Fruit fly (Drosophila melanogaster) whole organism, embryonic: ENCODE measurements around the gene CG15725.

Source experiments
- ATbp ChIP-seq: fragments of 200-800 bp; sonication (Bioruptor generic); optimal IDR thresholded peaks from 2 replicates; lab custom pipeline; 2017; ENCODE audit warnings: missing biosample characterization, mild to moderate bottlenecking, missing genetic modification characterization, missing genetic modification reagents
- CG10366 ChIP-seq: fragments of 200-800 bp; sonication (Bioruptor generic); IDR thresholded peaks from 2 replicates; pipeline ENCODE4 v1.3.6; 2022; ENCODE audit warnings: missing biosample characterization, missing genetic modification characterization
- CG10565 ChIP-seq: fragments of 200-800 bp; sonication (Bioruptor generic); optimal IDR thresholded peaks from 3 replicates; lab custom pipeline; 2016; ENCODE audit warnings: missing biosample characterization, mild to moderate bottlenecking, missing genetic modification characterization
- CG11723 ChIP-seq: fragments of 200-800 bp; sonication (Bioruptor generic); optimal IDR thresholded peaks from 2 replicates; lab custom pipeline; 2017; ENCODE audit warnings: missing biosample characterization, mild to moderate bottlenecking, missing genetic modification characterization
- CG13624 ChIP-seq: fragments of 200-800 bp; sonication (Bioruptor generic); optimal IDR thresholded peaks from 2 replicates; lab custom pipeline; 2016; ENCODE audit warnings: missing biosample characterization, missing genetic modification characterization
- CG15011 ChIP-seq: fragments of 200-800 bp; sonication (Bioruptor generic); optimal IDR thresholded peaks from 3 replicates; lab custom pipeline; 2018; ENCODE audit warnings: missing biosample characterization, mild to moderate bottlenecking, missing genetic modification characterization
- CG15479 ChIP-seq: fragments of 200-800 bp; sonication (Bioruptor generic); optimal IDR thresholded peaks from 3 replicates; lab custom pipeline; 2019; ENCODE audit warnings: missing biosample characterization, mild to moderate bottlenecking, missing genetic modification characterization, moderate library complexity
- CG2199 ChIP-seq: fragments of 200-800 bp; sonication (Bioruptor generic); IDR thresholded peaks from 3 replicates; pipeline ENCODE4 v1.3.6; 2022; ENCODE audit warnings: missing biosample characterization, missing genetic modification characterization
- CG31224 ChIP-seq: fragments of 200-800 bp; sonication (Bioruptor generic); IDR thresholded peaks from 2 replicates; pipeline ENCODE4 v1.3.6; 2022; ENCODE audit warnings: missing biosample characterization, missing genetic modification characterization
- CG31388 ChIP-seq: fragments of 200-800 bp; sonication (Bioruptor generic); optimal IDR thresholded peaks from 2 replicates; lab custom pipeline; 2016; ENCODE audit warnings: missing biosample characterization, missing genetic modification characterization
- CG34224 ChIP-seq: fragments of 200-800 bp; sonication (Bioruptor generic); IDR thresholded peaks from 3 replicates; pipeline ENCODE4 v1.3.6; 2022; ENCODE audit warnings: missing biosample characterization, missing genetic modification characterization; ENCODE audit not compliant: partially characterized antibody
- CG4730 ChIP-seq: fragments of 200-800 bp; sonication (Bioruptor generic); IDR thresholded peaks from 2 replicates; pipeline ENCODE4 v1.3.6; 2022; ENCODE audit warnings: missing biosample characterization, missing genetic modification characterization
- CG6765 ChIP-seq: fragments of 200-800 bp; sonication (Bioruptor generic); optimal IDR thresholded peaks from 3 replicates; lab custom pipeline; 2017; ENCODE audit warnings: missing biosample characterization, mild to moderate bottlenecking, missing genetic modification characterization
- CG7987 ChIP-seq: fragments of 200-800 bp; sonication (Bioruptor generic); optimal IDR thresholded peaks from 2 replicates; lab custom pipeline; 2018; ENCODE audit warnings: missing biosample characterization, mild to moderate bottlenecking, missing genetic modification characterization, moderate library complexity
- CG8478 ChIP-seq: fragments of >200 bp; optimal IDR thresholded peaks from 2 replicates; lab custom pipeline; 2018
- CG9215 ChIP-seq: fragments of 200-800 bp; sonication (Bioruptor generic); IDR thresholded peaks from 2 replicates; pipeline ENCODE4 v1.3.6; 2022; ENCODE audit warnings: missing biosample characterization, missing genetic modification characterization
- CG9797 ChIP-seq: fragments of 200-800 bp; sonication (Bioruptor generic); optimal IDR thresholded peaks from 3 replicates; lab custom pipeline; 2018; ENCODE audit warnings: missing biosample characterization, mild to moderate bottlenecking, missing genetic modification characterization
- Camta ChIP-seq: fragments of 200-800 bp; sonication (Bioruptor generic); optimal IDR thresholded peaks from 2 replicates; lab custom pipeline; 2016; ENCODE audit warnings: missing biosample characterization, missing genetic modification characterization
- D ChIP-seq, 2 experiments: fragments of 200-800 bp in 1 of 2; fragments of >200 bp in 1 of 2; sonication (Bioruptor generic) in 1 of 2; optimal IDR thresholded peaks; 2 replicates in 1 of 2; 3 replicates in 1 of 2; lab custom pipeline; 2017; ENCODE audit warnings: mild to moderate bottlenecking in 1 of 2, missing biosample characterization in 1 of 2, missing genetic modification characterization in 1 of 2, missing genetic modification reagents in 1 of 2
- Dad ChIP-seq: fragments of 200-800 bp; sonication (Bioruptor generic); optimal IDR thresholded peaks from 3 replicates; lab custom pipeline; 2016; ENCODE audit warnings: missing biosample characterization, missing genetic modification characterization
- Dp ChIP-seq: fragments of 200-800 bp; sonication (Bioruptor generic); optimal IDR thresholded peaks from 2 replicates; lab custom pipeline; 2018; ENCODE audit warnings: missing biosample characterization, mild to moderate bottlenecking, missing genetic modification characterization, moderate library complexity
- Lhr ChIP-seq: fragments of 200-800 bp; sonication (Bioruptor generic); optimal IDR thresholded peaks from 3 replicates; lab custom pipeline; 2017; ENCODE audit warnings: mild to moderate bottlenecking, missing biosample characterization, missing genetic modification reagents, missing genetic modification characterization
- MTF-1 ChIP-seq: fragments of 200-800 bp; sonication (Bioruptor generic); optimal IDR thresholded peaks from 2 replicates; lab custom pipeline; 2018; ENCODE audit warnings: missing biosample characterization, mild to moderate bottlenecking, missing genetic modification characterization, borderline replicate concordance
- Myb ChIP-seq: fragments of 200-800 bp; sonication (Bioruptor generic); optimal IDR thresholded peaks from 2 replicates; lab custom pipeline; 2016; ENCODE audit warnings: missing biosample characterization, missing genetic modification characterization
- Nf-YC ChIP-seq: fragments of 200-800 bp; optimal IDR thresholded peaks from 3 replicates; lab custom pipeline; 2019; ENCODE audit warnings: missing biosample characterization, mild to moderate bottlenecking, missing genetic modification characterization, moderate library complexity
- Oaz ChIP-seq: fragments of 200-800 bp; sonication (Bioruptor generic); IDR thresholded peaks from 2 replicates; pipeline ENCODE4 v1.3.6; 2022; ENCODE audit warnings: missing biosample characterization, missing genetic modification characterization
- Opbp ChIP-seq: fragments of 200-800 bp; sonication (Bioruptor generic); IDR thresholded peaks from 3 replicates; pipeline ENCODE4 v1.3.6; 2022; ENCODE audit warnings: missing biosample characterization, missing genetic modification characterization; ENCODE audit not compliant: partially characterized antibody
- YL-1 ChIP-seq: fragments of 200-800 bp; sonication (Bioruptor generic); optimal IDR thresholded peaks from 3 replicates; lab custom pipeline; 2017; ENCODE audit warnings: missing biosample characterization, mild to moderate bottlenecking, missing genetic modification characterization
- amos ChIP-seq: fragments of 200-800 bp; sonication (Bioruptor generic); IDR thresholded peaks from 2 replicates; pipeline ENCODE4 v1.3.6; 2022; ENCODE audit warnings: missing biosample characterization, missing genetic modification characterization; ENCODE audit not compliant: partially characterized antibody
- btn ChIP-seq: fragments of 200-800 bp; sonication (Bioruptor generic); optimal IDR thresholded peaks from 2 replicates; lab custom pipeline; 2016; ENCODE audit warnings: missing biosample characterization, missing genetic modification characterization
- dati ChIP-seq: fragments of 200-800 bp; sonication (Bioruptor generic); IDR thresholded peaks from 2 replicates; pipeline ENCODE4 v1.3.6; 2022; ENCODE audit warnings: missing biosample characterization, missing genetic modification characterization
- dimm ChIP-seq: fragments of 200-800 bp; sonication (Bioruptor generic); IDR thresholded peaks from 2 replicates; pipeline ENCODE4 v1.3.6; 2022; ENCODE audit warnings: missing biosample characterization, missing genetic modification characterization
- esg ChIP-seq: fragments of 200-800 bp; sonication (Bioruptor generic); conservative IDR thresholded peaks from 2 replicates; pipeline ENCODE4 v1.3.6; 2022; ENCODE audit warnings: missing biosample characterization, missing genetic modification characterization
- eve ChIP-seq, 2 experiments: fragments of >200 bp; optimal IDR thresholded peaks; 2 replicates each; lab custom pipeline; 2017; ENCODE audit warnings: missing biosample characterization in 2 of 2, missing genetic modification characterization in 2 of 2
- fd102C ChIP-seq: fragments of 200-800 bp; sonication (Bioruptor generic); optimal IDR thresholded peaks from 2 replicates; lab custom pipeline; 2018; ENCODE audit warnings: missing biosample characterization, mild to moderate bottlenecking, missing genetic modification characterization, moderate library complexity
- gfzf ChIP-seq: fragments of 200-800 bp; sonication (Bioruptor generic); optimal IDR thresholded peaks from 2 replicates; lab custom pipeline; 2016; ENCODE audit warnings: missing biosample characterization, mild to moderate bottlenecking, missing genetic modification characterization, moderate library complexity
- grn ChIP-seq: fragments of 200-800 bp; sonication (Bioruptor generic); optimal IDR thresholded peaks from 3 replicates; lab custom pipeline; 2017; ENCODE audit warnings: missing biosample characterization, missing genetic modification characterization
- ham ChIP-seq: fragments of 200-800 bp; sonication (Bioruptor generic); IDR thresholded peaks from 2 replicates; pipeline ENCODE4 v1.3.6; 2022; ENCODE audit warnings: missing biosample characterization, missing genetic modification characterization
- hkb ChIP-seq, 2 experiments: fragments of 200-800 bp in 1 of 2; fragments of >200 bp in 1 of 2; sonication (Bioruptor generic) in 1 of 2; IDR thresholded peaks in 1 of 2; optimal IDR thresholded peaks in 1 of 2; 2 replicates each; pipeline versions ENCODE4 v1.3.6 to Lab custom; 2017 to 2022; ENCODE audit warnings: missing biosample characterization in 1 of 2, missing genetic modification characterization in 1 of 2
- hth ChIP-seq: fragments of >200 bp; optimal IDR thresholded peaks from 2 replicates; lab custom pipeline; 2017; ENCODE audit warnings: inconsistent platforms
- inv ChIP-seq: fragments of 200-800 bp; sonication (Bioruptor generic); IDR thresholded peaks from 2 replicates; pipeline ENCODE4 v1.3.6; 2022; ENCODE audit warnings: missing biosample characterization, missing genetic modification characterization; ENCODE audit not compliant: partially characterized antibody
- kah ChIP-seq: fragments of 200-800 bp; sonication (Bioruptor generic); optimal IDR thresholded peaks from 2 replicates; lab custom pipeline; 2018; ENCODE audit warnings: missing biosample characterization, mild to moderate bottlenecking, missing genetic modification characterization
- mam ChIP-seq: fragments of 200-800 bp; sonication (Bioruptor generic); optimal IDR thresholded peaks from 3 replicates; lab custom pipeline; 2016; ENCODE audit warnings: missing biosample characterization, missing genetic modification characterization
- pho ChIP-seq: fragments of 200-800 bp; sonication (Bioruptor generic); optimal IDR thresholded peaks from 2 replicates; lab custom pipeline; 2016; ENCODE audit warnings: missing biosample characterization, missing genetic modification characterization
- ro ChIP-seq: fragments of 200-800 bp; sonication (Bioruptor generic); IDR thresholded peaks from 2 replicates; pipeline ENCODE4 v1.3.6; 2022; ENCODE audit warnings: missing biosample characterization, missing genetic modification characterization
- shn ChIP-seq: fragments of 200-800 bp; sonication (Bioruptor generic); optimal IDR thresholded peaks from 3 replicates; lab custom pipeline; 2016; ENCODE audit warnings: missing biosample characterization, missing genetic modification characterization
- tgo ChIP-seq: fragments of 200-800 bp; sonication (Bioruptor generic); IDR thresholded peaks from 3 replicates; pipeline ENCODE4 v1.3.6; 2022; ENCODE audit warnings: missing biosample characterization, missing genetic modification characterization
- zen ChIP-seq: fragments of 200-800 bp; sonication (Bioruptor generic); optimal IDR thresholded peaks from 3 replicates; lab custom pipeline; 2018; ENCODE audit warnings: missing biosample characterization, mild to moderate bottlenecking, missing genetic modification characterization, moderate library complexity

CG15725 gene

DNA sequence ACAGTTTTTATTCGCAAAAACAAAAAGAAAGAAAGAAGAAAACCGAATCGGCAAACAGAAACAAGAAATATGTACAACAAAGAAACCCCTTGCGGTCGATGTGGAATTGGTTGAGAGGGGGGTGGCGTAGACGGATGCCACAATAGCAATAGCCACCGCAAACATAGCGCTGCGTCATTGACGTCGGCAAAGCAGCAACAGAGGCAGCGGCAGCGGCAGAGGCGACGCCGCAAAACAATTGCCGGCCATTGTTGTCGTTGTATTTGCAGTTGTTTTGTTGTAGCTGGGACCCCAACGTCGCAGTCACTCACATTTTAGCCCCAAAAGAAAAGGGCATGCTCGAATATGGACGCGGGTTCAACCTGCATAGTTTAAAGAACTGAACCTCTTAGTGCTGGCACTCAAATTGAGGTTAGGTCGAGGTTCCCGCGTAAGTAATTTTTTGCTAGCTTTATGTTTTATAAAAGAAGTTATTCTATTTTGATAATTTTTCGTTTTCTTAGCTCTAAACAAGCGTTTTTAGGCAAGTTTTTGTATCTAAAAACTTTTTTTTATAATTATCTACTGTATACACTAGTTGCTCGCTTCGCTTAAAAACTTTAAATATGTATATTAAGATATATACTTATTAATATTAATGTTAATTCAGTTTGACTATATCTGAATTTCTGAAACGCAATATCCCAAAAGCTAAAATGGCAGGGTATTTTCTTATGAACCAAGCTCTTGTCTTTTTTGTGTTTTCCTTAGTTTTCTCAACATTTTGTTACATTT, 50.1 kb downstream of the CG15725 start (continued):
- TF ChIP-seq CG13624 (GFP tag; lab: Kevin White, UChicago) (peak; percentile 40), dimm (GFP tag; lab: Robert Waterston, UW) (no peak), Dad (GFP tag; lab: Kevin White, UChicago) (no peak), zen (peak; percentile 13), tgo (peak; percentile 68; the same call in 2 of the 3 replicates), mam (GFP tag; lab: Kevin White, UChicago) (peak; percentile 87), YL-1 (GFP tag; lab: Kevin White, UChicago) (no peak), esg (GFP tag; lab: Robert Waterston, UW) (peak; percentile 76), Oaz (GFP tag; lab: Robert Waterston, UW) (peak; percentile 43; the same call in 1 of the 2 replicates), ro (GFP tag; lab: Robert Waterston, UW) (no peak; the same call in 1 of the 2 replicates), CG9797 (GFP tag; lab: Kevin White, UChicago) (no peak), ATbp (GFP tag; lab: Kevin White, UChicago) (peak; percentile 32), gfzf (GFP tag; lab: Kevin White, UChicago) (no peak), D (optimal IDR thresholded peaks at IDR 0.05; lab: Kevin White, UChicago) (no peak), D (GFP tag; optimal IDR thresholded peaks at IDR 0.05; lab: Kevin White, UChicago) (peak; percentile 47), Dp (GFP tag; lab: Kevin White, UChicago) (no peak), CG9215 (GFP tag; lab: Robert Waterston, UW) (peak; percentile 85), eve (GFP tag; optimal IDR thresholded peaks at IDR 0.05; lab: Kevin White, UChicago) (peak in 1 of 2 experiments; percentile 29), kah (GFP tag; lab: Kevin White, UChicago) (no peak), CG4730 (GFP tag; lab: Robert Waterston, UW) (peak; percentile 67), dati (GFP tag; lab: Robert Waterston, UW) (no peak), CG11723 (GFP tag; lab: Kevin White, UChicago) (no peak), CG31388 (GFP tag; lab: Kevin White, UChicago) (peak; percentile 1), hth (lab: Kevin White, UChicago) (no peak), amos (no peak), MTF-1 (no peak), grn (no peak), CG31224 (GFP tag; lab: Robert Waterston, UW) (peak; percentile 80), CG15479 (no peak), CG7987 (GFP tag; lab: Kevin White, UChicago) (no peak), CG15011 (GFP tag; lab: Kevin White, UChicago) (no peak), Myb (peak; percentile 41), CG6765 (peak; percentile 65), Opbp (GFP tag; lab: Robert Waterston, UW) (no peak), CG10366 (GFP tag; lab: Robert Waterston, UW) (peak; percentile 72; the same call in 1 of the 2 replicates), hkb (optimal IDR thresholded peaks at IDR 0.05; lab: Kevin White, UChicago) (no peak), hkb (GFP tag; IDR thresholded peaks at IDR 0.05; lab: Robert Waterston, UW) (peak; percentile 61), shn (peak; percentile 73), Nf-YC (peak; percentile 42), CG34224 (no peak), btn (GFP tag; lab: Kevin White, UChicago) (no peak), Lhr (GFP tag; lab: Kevin White, UChicago) (no peak), CG2199 (peak; percentile 21; the same call in 1 of the 3 replicates), Camta (GFP tag; lab: Kevin White, UChicago) (no peak), fd102C (GFP tag; lab: Kevin White, UChicago) (no peak), CG8478 (lab: Kevin White, UChicago) (no peak), inv (no peak), pho (GFP tag; lab: Kevin White, UChicago) (peak; percentile 66), ham (GFP tag; lab: Robert Waterston, UW) (peak; percentile 70; the same call in 1 of the 2 replicates), CG10565 (GFP tag; lab: Kevin White, UChicago) (no peak)
